Fruit fly (Drosophila melanogaster) whole organism, embryonic: Measurements from ENCODE around the gene CG1317.

Experiments
- Awh ChIP-seq: fragments of 200-800 bp; sonication (Bioruptor generic); IDR thresholded peaks from 2 replicates; pipeline ENCODE4, ENCODE4 v1.3.6; 2022; ENCODE audit warnings: missing biosample characterization, missing genetic modification characterization
- C15 ChIP-seq: fragments of 200-800 bp; sonication (Bioruptor generic); IDR thresholded peaks from 3 replicates; pipeline ENCODE4 v1.3.6; 2022; ENCODE audit warnings: missing biosample characterization, missing genetic modification characterization
- CG10267 ChIP-seq: fragments of 200-800 bp; sonication (Bioruptor generic); optimal IDR thresholded peaks from 2 replicates; lab custom pipeline; 2018; ENCODE audit warnings: missing biosample characterization, mild to moderate bottlenecking, missing genetic modification characterization, moderate library complexity
- CG11247 ChIP-seq: fragments of 200-800 bp; sonication (Bioruptor generic); IDR thresholded peaks from 2 replicates; pipeline ENCODE4 v1.3.6; 2022; ENCODE audit warnings: missing biosample characterization, missing genetic modification characterization
- CG11695 ChIP-seq: fragments of 200-800 bp; sonication (Bioruptor generic); IDR thresholded peaks from 3 replicates; pipeline ENCODE4 v1.3.6; 2022; ENCODE audit warnings: missing biosample characterization, missing genetic modification characterization
- CG12219 ChIP-seq: fragments of 200-800 bp; sonication (Bioruptor generic); optimal IDR thresholded peaks from 3 replicates; lab custom pipeline; 2018; ENCODE audit warnings: missing biosample characterization, mild to moderate bottlenecking, missing genetic modification characterization
- CG16815 ChIP-seq: fragments of 200-800 bp; sonication (Bioruptor generic); optimal IDR thresholded peaks from 3 replicates; lab custom pipeline; 2017; ENCODE audit warnings: missing biosample characterization, mild to moderate bottlenecking, missing genetic modification characterization
- CG17829 ChIP-seq: fragments of 200-800 bp; optimal IDR thresholded peaks from 2 replicates; lab custom pipeline; 2019; ENCODE audit warnings: missing biosample characterization, mild to moderate bottlenecking, missing genetic modification characterization, moderate library complexity
- CG1832 ChIP-seq: fragments of 200-800 bp; sonication (Bioruptor generic); optimal IDR thresholded peaks from 2 replicates; lab custom pipeline; 2017; ENCODE audit warnings: missing biosample characterization, mild to moderate bottlenecking, missing genetic modification characterization, inconsistent platforms
- CG18476 ChIP-seq: fragments of 200-800 bp; sonication (Bioruptor generic); optimal IDR thresholded peaks from 2 replicates; lab custom pipeline; 2016; ENCODE audit warnings: missing biosample characterization, mild to moderate bottlenecking, missing genetic modification characterization
- CG2678 ChIP-seq: fragments of 200-800 bp; sonication (Bioruptor generic); optimal IDR thresholded peaks from 3 replicates; lab custom pipeline; 2019; ENCODE audit warnings: missing biosample characterization, mild to moderate bottlenecking, missing genetic modification characterization, moderate library complexity
- CG34376 ChIP-seq: fragments of 200-800 bp; sonication (Bioruptor generic); optimal IDR thresholded peaks from 2 replicates; lab custom pipeline; 2018; ENCODE audit warnings: missing biosample characterization, mild to moderate bottlenecking, missing genetic modification characterization
- CG3838 ChIP-seq: fragments of 200-800 bp; sonication (Bioruptor generic); optimal IDR thresholded peaks from 3 replicates; lab custom pipeline; 2016; ENCODE audit warnings: missing biosample characterization, missing genetic modification characterization
- CG4617 ChIP-seq: fragments of 200-800 bp; sonication (Bioruptor generic); optimal IDR thresholded peaks from 3 replicates; lab custom pipeline; 2016; ENCODE audit warnings: missing biosample characterization, missing genetic modification characterization, borderline replicate concordance
- CG6813 ChIP-seq: fragments of 200-800 bp; sonication (Bioruptor generic); optimal IDR thresholded peaks from 2 replicates; lab custom pipeline; 2017; ENCODE audit warnings: missing biosample characterization, missing genetic modification characterization, mild to moderate bottlenecking, moderate library complexity, missing genetic modification reagents
- CG7839 ChIP-seq: fragments of 200-800 bp; sonication (Bioruptor generic); optimal IDR thresholded peaks from 3 replicates; lab custom pipeline; 2018; ENCODE audit warnings: missing biosample characterization, mild to moderate bottlenecking, missing genetic modification characterization, moderate library complexity
- CG8281 ChIP-seq: fragments of 200-800 bp; sonication (Bioruptor generic); optimal IDR thresholded peaks from 2 replicates; lab custom pipeline; 2018; ENCODE audit warnings: missing biosample characterization, mild to moderate bottlenecking, missing genetic modification characterization, moderate library complexity
- CG9215 ChIP-seq: fragments of 200-800 bp; sonication (Bioruptor generic); IDR thresholded peaks from 2 replicates; pipeline ENCODE4 v1.3.6; 2022; ENCODE audit warnings: missing biosample characterization, missing genetic modification characterization
- CG9876 ChIP-seq: fragments of 200-800 bp; sonication (Bioruptor generic); optimal IDR thresholded peaks from 2 replicates; lab custom pipeline; 2016; ENCODE audit warnings: missing biosample characterization, missing genetic modification characterization
- Dip3 ChIP-seq: fragments of 200-800 bp; sonication (Bioruptor generic); optimal IDR thresholded peaks from 3 replicates; lab custom pipeline; 2016; ENCODE audit warnings: missing biosample characterization, missing genetic modification characterization
- Drgx ChIP-seq: fragments of 200-800 bp; sonication (Bioruptor generic); IDR thresholded peaks from 2 replicates; pipeline ENCODE4 v1.3.6; 2022; ENCODE audit warnings: missing biosample characterization, missing genetic modification characterization
- Med ChIP-seq: fragments of 200-800 bp; sonication (Bioruptor generic); peaks from one replicate; lab custom pipeline; 2016; ENCODE audit warnings: missing biosample characterization, missing genetic modification characterization, mild to moderate bottlenecking, inconsistent platforms, moderate library complexity
- NFAT ChIP-seq: fragments of 200-800 bp; sonication (Bioruptor generic); IDR thresholded peaks from 2 replicates; pipeline ENCODE4 v1.3.6; 2022; ENCODE audit warnings: missing biosample characterization, missing genetic modification characterization
- Nf-YC ChIP-seq: fragments of 200-800 bp; optimal IDR thresholded peaks from 3 replicates; lab custom pipeline; 2019; ENCODE audit warnings: missing biosample characterization, mild to moderate bottlenecking, missing genetic modification characterization, moderate library complexity
- PHDP ChIP-seq: fragments of 200-800 bp; sonication (Bioruptor generic); optimal IDR thresholded peaks from 3 replicates; lab custom pipeline; 2018; ENCODE audit warnings: missing biosample characterization, mild to moderate bottlenecking, missing genetic modification characterization, moderate library complexity
- Scr ChIP-seq: fragments of 200-800 bp; sonication (Bioruptor generic); IDR thresholded peaks from 2 replicates; pipeline ENCODE4 v1.3.6; 2022; ENCODE audit warnings: missing biosample characterization, missing genetic modification characterization; ENCODE audit not compliant: partially characterized antibody
- Six4 ChIP-seq: fragments of 200-800 bp; sonication (Bioruptor generic); optimal IDR thresholded peaks from 2 replicates; lab custom pipeline; 2016; ENCODE audit warnings: missing biosample characterization, missing genetic modification characterization
- Sox100B ChIP-seq: fragments of 200-800 bp; sonication (Bioruptor generic); optimal IDR thresholded peaks from 3 replicates; lab custom pipeline; 2018; ENCODE audit warnings: missing biosample characterization, mild to moderate bottlenecking, missing genetic modification characterization
- Sry-β ChIP-seq: fragments of 200-800 bp; sonication (Bioruptor generic); optimal IDR thresholded peaks from 2 replicates; lab custom pipeline; 2018; ENCODE audit warnings: missing biosample characterization, mild to moderate bottlenecking, missing genetic modification characterization, moderate library complexity
- bsh ChIP-seq, 2 experiments: fragments of 200-800 bp; sonication (Bioruptor generic); optimal IDR thresholded peaks; 2 replicates each; lab custom pipeline; 2017 to 2018; ENCODE audit warnings: mild to moderate bottlenecking in 2 of 2, missing biosample characterization in 2 of 2, missing genetic modification characterization in 2 of 2, moderate library complexity in 1 of 2
- cad ChIP-seq: fragments of >200 bp; optimal IDR thresholded peaks from 2 replicates; lab custom pipeline; 2017; ENCODE audit warnings: missing biosample characterization, missing genetic modification characterization
- caup ChIP-seq: fragments of 200-800 bp; sonication (Bioruptor generic); optimal IDR thresholded peaks from 3 replicates; lab custom pipeline; 2017; ENCODE audit warnings: missing biosample characterization, mild to moderate bottlenecking, missing genetic modification characterization, moderate library complexity; ENCODE audit not compliant: severe bottlenecking
- crol ChIP-seq: fragments of 200-800 bp; sonication (Bioruptor generic); IDR thresholded peaks from 2 replicates; pipeline ENCODE4 v1.3.6; 2022; ENCODE audit warnings: missing biosample characterization, missing genetic modification characterization
- da ChIP-seq: fragments of 200-800 bp; sonication (Bioruptor generic); optimal IDR thresholded peaks from 2 replicates; lab custom pipeline; 2016; ENCODE audit warnings: missing biosample characterization, missing genetic modification characterization
- dan ChIP-seq: fragments of 200-800 bp; sonication (Bioruptor generic); IDR thresholded peaks from 2 replicates; pipeline ENCODE4 v1.3.6; 2022; ENCODE audit warnings: missing biosample characterization, missing genetic modification characterization
- disco-r ChIP-seq: fragments of 200-800 bp; sonication (Bioruptor generic); optimal IDR thresholded peaks from 2 replicates; lab custom pipeline; 2016; ENCODE audit warnings: missing biosample characterization, missing genetic modification characterization
- dysf ChIP-seq: fragments of 200-800 bp; sonication (Bioruptor generic); IDR thresholded peaks from 3 replicates; pipeline ENCODE4 v1.3.6; 2022; ENCODE audit warnings: missing biosample characterization, missing genetic modification characterization
- emc ChIP-seq: fragments of 200-800 bp; sonication (Bioruptor generic); optimal IDR thresholded peaks from 2 replicates; lab custom pipeline; 2016; ENCODE audit warnings: missing biosample characterization, missing genetic modification characterization
- gce ChIP-seq: fragments of 200-800 bp; sonication (Bioruptor generic); IDR thresholded peaks from 3 replicates; pipeline ENCODE4 v1.3.6; 2022; ENCODE audit warnings: missing biosample characterization, missing genetic modification characterization
- inv ChIP-seq: fragments of 200-800 bp; sonication (Bioruptor generic); IDR thresholded peaks from 2 replicates; pipeline ENCODE4 v1.3.6; 2022; ENCODE audit warnings: missing biosample characterization, missing genetic modification characterization; ENCODE audit not compliant: partially characterized antibody
- lab ChIP-seq: fragments of 200-800 bp; sonication (Bioruptor generic); optimal IDR thresholded peaks from 3 replicates; lab custom pipeline; 2017; ENCODE audit warnings: missing biosample characterization, missing genetic modification characterization, mild to moderate bottlenecking, moderate library complexity, missing genetic modification reagents
- lmd ChIP-seq: fragments of 200-800 bp; sonication (Bioruptor generic); IDR thresholded peaks from 2 replicates; pipeline ENCODE4 v1.3.6; 2022; ENCODE audit warnings: missing biosample characterization, missing genetic modification characterization
- ranshi ChIP-seq: fragments of 200-800 bp; sonication (Bioruptor generic); IDR thresholded peaks from 2 replicates; pipeline ENCODE4 v1.3.6; 2022; ENCODE audit warnings: missing biosample characterization, missing genetic modification characterization
- rib ChIP-seq: fragments of 200-800 bp; sonication (Bioruptor generic); IDR thresholded peaks from 2 replicates; pipeline ENCODE4 v1.3.6; 2022; ENCODE audit warnings: missing biosample characterization, missing genetic modification characterization
- row ChIP-seq: fragments of 200-800 bp; sonication (Bioruptor generic); IDR thresholded peaks from 3 replicates; pipeline ENCODE4 v1.3.6; 2022; ENCODE audit warnings: missing biosample characterization, missing genetic modification characterization
- sens ChIP-seq: fragments of 200-800 bp; sonication (Bioruptor generic); peaks from one replicate; lab custom pipeline; 2016; ENCODE audit warnings: missing biosample characterization, missing genetic modification characterization
- sim ChIP-seq: fragments of 200-800 bp; sonication (Bioruptor generic); IDR thresholded peaks from 2 replicates; pipeline ENCODE4 v1.3.6; 2022; ENCODE audit warnings: missing biosample characterization, missing genetic modification characterization
- tin ChIP-seq: fragments of 200-800 bp; sonication (Bioruptor generic); optimal IDR thresholded peaks from 3 replicates; lab custom pipeline; 2016; ENCODE audit warnings: missing biosample characterization, missing genetic modification characterization
- twi ChIP-seq: fragments of 200-800 bp; optimal IDR thresholded peaks from 2 replicates; lab custom pipeline; 2019; ENCODE audit warnings: missing biosample characterization, mild to moderate bottlenecking, missing genetic modification characterization, moderate library complexity
- vvl ChIP-seq: fragments of 200-800 bp; sonication (Bioruptor generic); IDR thresholded peaks from 2 replicates; pipeline ENCODE4 v1.3.6; 2022; ENCODE audit warnings: missing biosample characterization, missing genetic modification characterization
- yki ChIP-seq: fragments of >200 bp; optimal IDR thresholded peaks from 3 replicates; lab custom pipeline; 2018
- zen2 ChIP-seq: fragments of 200-800 bp; sonication (Bioruptor generic); IDR thresholded peaks from 3 replicates; pipeline ENCODE4 v1.3.6; 2022; ENCODE audit warnings: missing biosample characterization, missing genetic modification characterization; ENCODE audit not compliant: partially characterized antibody

Gene CG1317

dm6 chr3L:2410869-2411268 is 39.1 kb upstream of the CG1317 start (continued):
- TF ChIP-seq CG10267 = no peak
- TF ChIP-seq Sry-β (GFP tag; lab: Kevin White, UChicago) = no peak
- no peak for TF ChIP-seq CG17829
- TF ChIP-seq CG16815 (GFP tag; lab: Kevin White, UChicago) = no peak
- no peak for TF ChIP-seq zen2 (GFP tag; lab: Robert Waterston, UW)
- TF ChIP-seq emc (GFP tag; lab: Kevin White, UChicago) = no peak
- TF ChIP-seq Med (GFP tag; lab: Kevin White, UChicago) = peak; percentile 73
- TF ChIP-seq CG4617 = no peak
- TF ChIP-seq lmd (GFP tag; lab: Robert Waterston, UW) = no peak
- TF ChIP-seq caup (GFP tag; lab: Kevin White, UChicago) = peak; percentile 19
- TF ChIP-seq NFAT (GFP tag; lab: Robert Waterston, UW) = no peak
- no peak for TF ChIP-seq disco-r (GFP tag; lab: Kevin White, UChicago)
- no peak for TF ChIP-seq Six4 (GFP tag; lab: Kevin White, UChicago)
- TF ChIP-seq sens (GFP tag; lab: Kevin White, UChicago) = peak; percentile 26
- no peak for TF ChIP-seq sim (GFP tag; lab: Robert Waterston, UW)
- 0 out of 2 replicates have a peak, but pooled peaks have one; percentile 11 for TF ChIP-seq vvl (GFP tag; lab: Robert Waterston, UW)
- TF ChIP-seq row = peak; percentile 46; the same call in 2 of the 3 replicates
- TF ChIP-seq ranshi (GFP tag; lab: Robert Waterston, UW) = peak; percentile 66
- peak; percentile 82 for TF ChIP-seq lab
- peak; percentile 42; the same call in 1 of the 2 replicates for TF ChIP-seq Drgx (GFP tag; lab: Robert Waterston, UW)
- TF ChIP-seq CG18476 (GFP tag; lab: Kevin White, UChicago) = peak; percentile 38
- TF ChIP-seq twi (tag; lab: Kevin White, UChicago) = no peak
- no peak for TF ChIP-seq Sox100B
- no peak for TF ChIP-seq CG1832 (GFP tag; lab: Kevin White, UChicago)
- TF ChIP-seq CG11695 = peak; percentile 37; the same call in 1 of the 3 replicates
- TF ChIP-seq rib (GFP tag; lab: Robert Waterston, UW) = no peak
- no peak for TF ChIP-seq yki
- TF ChIP-seq Scr (GFP tag; lab: Robert Waterston, UW) = no peak
- TF ChIP-seq tin (GFP tag; lab: Kevin White, UChicago) = peak; percentile 10
- TF ChIP-seq CG9215 (GFP tag; lab: Robert Waterston, UW) = no peak
- no peak for TF ChIP-seq Dip3 (GFP tag; lab: Kevin White, UChicago)
- no peak for TF ChIP-seq Nf-YC (tag; lab: Kevin White, UChicago)
- 0 out of 2 replicates have a peak, but pooled peaks have one; percentile 11 for TF ChIP-seq Awh (GFP tag; lab: Robert Waterston, UW)
- peak; percentile 33; the same call in 1 of the 3 replicates for TF ChIP-seq dysf (GFP tag; lab: Robert Waterston, UW)
- peak; percentile 24 for TF ChIP-seq CG6813 (GFP tag; lab: Kevin White, UChicago)
- TF ChIP-seq CG11247 (GFP tag; lab: Robert Waterston, UW) = no peak
- no peak for TF ChIP-seq PHDP (tag; lab: Kevin White, UChicago)
- TF ChIP-seq CG3838 (GFP tag; lab: Kevin White, UChicago) = no peak
- TF ChIP-seq crol (GFP tag; lab: Robert Waterston, UW) = no peak
- peak; percentile 42 for TF ChIP-seq CG2678 (tag; lab: Kevin White, UChicago)
- no peak for TF ChIP-seq da (GFP tag; lab: Kevin White, UChicago)
- peak; percentile 46 for TF ChIP-seq CG7839 (tag; lab: Kevin White, UChicago)
- no peak for TF ChIP-seq CG8281 (tag; lab: Kevin White, UChicago)
- no peak for TF ChIP-seq bsh (GFP tag; optimal IDR thresholded peaks at IDR 0.05; lab: Kevin White, UChicago)
- TF ChIP-seq inv (GFP tag; lab: Robert Waterston, UW) = no peak
- TF ChIP-seq cad = no peak
- TF ChIP-seq dan (GFP tag; lab: Robert Waterston, UW) = no peak
- TF ChIP-seq CG34376 = no peak
- TF ChIP-seq CG12219 (GFP tag; lab: Kevin White, UChicago) = no peak
- no peak for TF ChIP-seq gce (GFP tag; lab: Robert Waterston, UW)
- no peak for TF ChIP-seq CG9876
- TF ChIP-seq C15 (GFP tag; lab: Robert Waterston, UW) = no peak
